Fruit fly (Drosophila melanogaster): ENCODE results near the gene CG46468.

CG46468 gene

DNA sequence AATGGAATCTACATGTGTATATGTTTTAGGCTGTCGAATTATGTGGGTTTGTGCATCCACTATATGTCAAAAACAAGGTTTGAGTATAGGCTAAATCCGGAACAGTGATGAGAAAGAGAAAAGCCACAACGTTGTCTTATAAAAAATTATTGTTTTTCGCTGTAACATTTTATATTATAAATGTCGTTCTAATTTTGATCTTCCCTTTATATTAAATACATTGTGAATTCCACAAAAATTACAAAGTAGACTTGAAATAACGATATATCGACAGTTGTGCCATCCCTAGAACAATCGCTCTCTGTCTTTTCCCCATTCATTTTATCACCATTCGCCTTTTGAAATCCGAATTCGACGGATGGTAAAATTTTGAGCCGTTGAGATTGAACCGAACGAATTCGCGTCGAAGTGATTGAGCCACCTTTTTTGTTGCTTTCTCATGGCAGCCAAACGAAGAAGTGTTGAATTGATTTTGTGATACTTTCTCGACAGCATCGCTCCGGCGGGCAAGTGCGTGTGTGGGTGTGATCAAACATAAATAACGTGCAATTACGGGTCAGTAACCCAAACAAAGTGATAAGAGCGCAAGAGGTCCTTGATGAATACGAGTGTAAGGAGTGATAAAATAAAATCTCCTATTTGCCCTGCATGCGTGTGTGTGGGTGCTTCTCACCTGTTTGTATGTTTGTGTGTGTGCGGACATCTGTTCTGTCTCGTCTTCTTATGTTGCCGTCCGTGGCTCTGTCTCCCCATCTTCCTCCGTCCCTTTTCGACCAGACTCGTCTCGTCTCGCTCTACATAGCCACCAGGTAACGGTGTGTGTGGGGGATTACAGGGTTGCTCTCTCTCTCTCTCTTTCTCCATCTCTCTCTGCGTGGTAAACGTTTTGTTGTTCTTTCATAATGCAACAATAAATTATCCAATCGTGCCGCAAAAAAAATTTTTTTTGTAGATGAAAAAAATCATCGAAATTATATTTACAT is 44.1 kb downstream of the CG46468 start, which contains the start of gene Oatp30B (continued):
- TF ChIP-seq Ssrp (tag; optimal IDR thresholded peaks at IDR 0.05) = peak; percentile 95
- peak; percentile 97 for TF ChIP-seq CG13894 (tag; optimal IDR thresholded peaks at IDR 0.05)
- peak; percentile 94 for TF ChIP-seq CG6813 (GFP tag; optimal IDR thresholded peaks at IDR 0.05)
- peak; percentile 94 for TF ChIP-seq CG1647 (GFP tag; optimal IDR thresholded peaks at IDR 0.05)
- TF ChIP-seq CG9797 (GFP tag; optimal IDR thresholded peaks at IDR 0.05) = peak; percentile 52
- peak; percentile 96 for TF ChIP-seq bab2 (GFP tag; optimal IDR thresholded peaks at IDR 0.05)
- TF ChIP-seq CG11398 (GFP tag; optimal IDR thresholded peaks at IDR 0.05) = peak; percentile 87
- TF ChIP-seq CoRest (tag; optimal IDR thresholded peaks at IDR 0.05) = peak; percentile 97
- TF ChIP-seq zfh2 (GFP tag; optimal IDR thresholded peaks at IDR 0.05) = peak; percentile 96
- TF ChIP-seq maf-S (GFP tag; optimal IDR thresholded peaks at IDR 0.05) = peak; percentile 96
- TF ChIP-seq CG7357 (GFP tag; IDR thresholded peaks at IDR 0.05) = peak; percentile 88
- TF ChIP-seq Doc2 (GFP tag; IDR thresholded peaks at IDR 0.05) = peak; percentile 71
- TF ChIP-seq CG32772 (GFP tag; IDR thresholded peaks at IDR 0.05) = peak; percentile 96
- TF ChIP-seq CG12155 (GFP tag; optimal IDR thresholded peaks at IDR 0.05) = peak; percentile 96
- TF ChIP-seq Sox100B (GFP tag; optimal IDR thresholded peaks at IDR 0.05) = peak; percentile 84
- TF ChIP-seq CG42726 (GFP tag; IDR thresholded peaks at IDR 0.05; ENCODE audit: partially characterized antibody) = peak; percentile 76; the same call in 1 of the 2 replicates
- no peak for TF ChIP-seq CG8478 (optimal IDR thresholded peaks at IDR 0.05)
- TF ChIP-seq dysf (GFP tag; IDR thresholded peaks at IDR 0.05) = peak; percentile 97
- peak; percentile 99 for TF ChIP-seq CG2120 (GFP tag; optimal IDR thresholded peaks at IDR 0.05)
- peak; percentile 93 for TF ChIP-seq CG2202 (tag; optimal IDR thresholded peaks at IDR 0.05)
- peak; percentile 94 for TF ChIP-seq danr (GFP tag; IDR thresholded peaks at IDR 0.05)
- peak; percentile 92 for TF ChIP-seq lbe (GFP tag; optimal IDR thresholded peaks at IDR 0.05)
- peak; percentile 79 for TF ChIP-seq ash1 (GFP tag; optimal IDR thresholded peaks at IDR 0.05)
- peak; percentile 98 for TF ChIP-seq CG13424 (tag; optimal IDR thresholded peaks at IDR 0.05)
- TF ChIP-seq vvl (GFP tag; IDR thresholded peaks at IDR 0.05) = peak; percentile 99
- TF ChIP-seq CG18011 (GFP tag; optimal IDR thresholded peaks at IDR 0.05) = peak; percentile 85
- TF ChIP-seq CG12299 (tag; optimal IDR thresholded peaks at IDR 0.05) = peak; percentile 95
- TF ChIP-seq Trl (optimal IDR thresholded peaks at IDR 0.05) = peak; percentile 67 to 77
- peak; percentile 96 for TF ChIP-seq Trl (GFP tag; optimal IDR thresholded peaks at IDR 0.05)
- peak; percentile 94 for TF ChIP-seq Dip3 (GFP tag; optimal IDR thresholded peaks at IDR 0.05)
- TF ChIP-seq HLH4C (GFP tag; IDR thresholded peaks at IDR 0.05; ENCODE audit: partially characterized antibody) = peak; percentile 95
- peak; percentile 80 for TF ChIP-seq Myb (GFP tag; optimal IDR thresholded peaks at IDR 0.05)
- TF ChIP-seq psq (GFP tag; optimal IDR thresholded peaks at IDR 0.05) = peak; percentile 99
- peak; percentile 98 for TF ChIP-seq CG17829 (tag; optimal IDR thresholded peaks at IDR 0.05)
- TF ChIP-seq fru (optimal IDR thresholded peaks at IDR 0.05) = no peak
- peak; percentile 98 for TF ChIP-seq zfh1 (GFP tag; IDR thresholded peaks at IDR 0.05)
- TF ChIP-seq ranshi (GFP tag; IDR thresholded peaks at IDR 0.05) = peak; percentile 97
- TF ChIP-seq az2 (GFP tag; optimal IDR thresholded peaks at IDR 0.05) = peak; percentile 97
- peak; percentile 96 for TF ChIP-seq CG1603 (tag; optimal IDR thresholded peaks at IDR 0.05)
- peak; percentile 95 for TF ChIP-seq CG34376 (GFP tag; optimal IDR thresholded peaks at IDR 0.05)
- TF ChIP-seq CG8765 (GFP tag; IDR thresholded peaks at IDR 0.05) = peak; percentile 97
- peak; percentile 82 for TF ChIP-seq Neu2 (GFP tag; optimal IDR thresholded peaks at IDR 0.05; ENCODE audit: borderline replicate concordance)
- TF ChIP-seq knrl (GFP tag; IDR thresholded peaks at IDR 0.05; ENCODE audit: partially characterized antibody) = peak; percentile 98
- peak; percentile 92 for TF ChIP-seq CG16863 (GFP tag; optimal IDR thresholded peaks at IDR 0.05)
- TF ChIP-seq CG7745 (tag; optimal IDR thresholded peaks at IDR 0.05) = peak; percentile 81
- TF ChIP-seq CG10431 (GFP tag; optimal IDR thresholded peaks at IDR 0.05) = peak; percentile 72
- TF ChIP-seq CG31388 (GFP tag; optimal IDR thresholded peaks at IDR 0.05) = peak; percentile 92
- peak; percentile 98 for TF ChIP-seq Lhr (GFP tag; optimal IDR thresholded peaks at IDR 0.05)
- peak; percentile 95 for TF ChIP-seq NfI (GFP tag; optimal IDR thresholded peaks at IDR 0.05)
